Worm (Caenorhabditis elegans): ENCODE measurements around the gene sdz-35.

Gene sdz-35

ce11 chrII:3230422-3230821 is 21.8 kb upstream of the sdz-35 start, which contains the start of gene srh-297:
Gene srh-297 (minus strand): TSS chrII:3230522.
- no peak for TF ChIP-seq nhr-237 (tag; optimal IDR thresholded peaks at IDR 0.05)
- TF ChIP-seq ham-2 (GFP tag; optimal IDR thresholded peaks at IDR 0.05), result no peak

- no peak for TF ChIP-seq nhr-28 (tag; optimal IDR thresholded peaks at IDR 0.05)
- no peak for TF ChIP-seq unc-120 (tag; optimal IDR thresholded peaks at IDR 0.05; ENCODE audit: poor library complexity, severe bottlenecking)
- no peak for TF ChIP-seq nhr-76 (tag; optimal IDR thresholded peaks at IDR 0.05)
- TF ChIP-seq unc-39 (tag; optimal IDR thresholded peaks at IDR 0.05), result no peak
- no peak for TF ChIP-seq flh-1 (GFP tag; optimal IDR thresholded peaks at IDR 0.05)
- TF ChIP-seq sem-2 (GFP tag; optimal IDR thresholded peaks at IDR 0.05), result no peak
- TF ChIP-seq unc-62 (GFP tag; optimal IDR thresholded peaks at IDR 0.05), result no peak
- TF ChIP-seq ceh-39 (tag; optimal IDR thresholded peaks at IDR 0.05), result no peak
- TF ChIP-seq nhr-237 (tag; optimal IDR thresholded peaks at IDR 0.05), result no peak
- no peak for TF ChIP-seq ztf-11 (tag; optimal IDR thresholded peaks at IDR 0.05)
Observed at ce11 chrII:3225780-3226179, 17.2 kb upstream of the sdz-35 start, which contains the start of gene ZC239.17. Gene ZC239.17 (minus strand): TSS chrII:3225880.

ce11 chrII:3225200-3225599 is 16.6 kb upstream of the sdz-35 start, which contains the start of gene ZC239.16:
Gene ZC239.16 (minus strand): TSS chrII:3225319.
- TF ChIP-seq cnd-1 (tag; optimal IDR thresholded peaks at IDR 0.05) (no peak), unc-39 (tag; optimal IDR thresholded peaks at IDR 0.05) (no peak), sem-2 (GFP tag; optimal IDR thresholded peaks at IDR 0.05) (no peak), unc-62 (GFP tag; optimal IDR thresholded peaks at IDR 0.05) (no peak), ceh-83 (GFP tag; optimal IDR thresholded peaks at IDR 0.05) (no peak), M03D4.4 (tag; optimal IDR thresholded peaks at IDR 0.05) (no peak), ceh-39 (tag; optimal IDR thresholded peaks at IDR 0.05) (no peak), mls-2 (tag; optimal IDR thresholded peaks at IDR 0.05) (no peak), lin-32 (GFP tag; optimal IDR thresholded peaks at IDR 0.05) (no peak), nhr-237 (tag; optimal IDR thresholded peaks at IDR 0.05) (no peak)

- no peak for TF ChIP-seq elt-3 (tag; optimal IDR thresholded peaks at IDR 0.05)
- TF ChIP-seq nhr-2 (tag; optimal IDR thresholded peaks at IDR 0.05), result no peak
- TF ChIP-seq mep-1 (tag; optimal IDR thresholded peaks at IDR 0.05), result no peak
- no peak for TF ChIP-seq flh-1 (GFP tag; optimal IDR thresholded peaks at IDR 0.05)
- no peak for TF ChIP-seq blmp-1 (tag; optimal IDR thresholded peaks at IDR 0.05)
- no peak for TF ChIP-seq unc-39 (tag; optimal IDR thresholded peaks at IDR 0.05)
- TF ChIP-seq cnd-1 (tag; optimal IDR thresholded peaks at IDR 0.05), result no peak
- no peak for TF ChIP-seq ces-1 (GFP tag; optimal IDR thresholded peaks at IDR 0.05)
- no peak for TF ChIP-seq unc-62 (GFP tag; optimal IDR thresholded peaks at IDR 0.05)
- no peak for TF ChIP-seq ceh-43 (GFP tag; optimal IDR thresholded peaks at IDR 0.05)
- no peak for TF ChIP-seq elt-1 (tag; optimal IDR thresholded peaks at IDR 0.05; ENCODE audit: borderline replicate concordance, insufficient read depth)
- no peak for TF ChIP-seq ceh-39 (tag; optimal IDR thresholded peaks at IDR 0.05)
- no peak for TF ChIP-seq unc-120 (tag; optimal IDR thresholded peaks at IDR 0.05; ENCODE audit: poor library complexity, severe bottlenecking)
- TF ChIP-seq M03D4.4 (tag; optimal IDR thresholded peaks at IDR 0.05), result no peak
- no peak for TF ChIP-seq drap-1 (GFP tag; optimal IDR thresholded peaks at IDR 0.05)
- no peak for TF ChIP-seq sptf-1 (tag; optimal IDR thresholded peaks at IDR 0.05)
- no peak for TF ChIP-seq lsy-2 (tag; optimal IDR thresholded peaks at IDR 0.05)
- no peak for TF ChIP-seq sem-2 (GFP tag; optimal IDR thresholded peaks at IDR 0.05)
- no peak for TF ChIP-seq nhr-237 (tag; optimal IDR thresholded peaks at IDR 0.05)
Observed at ce11 chrII:3224631-3225030, 16.1 kb upstream of the sdz-35 start, which contains the start of gene ZC239.15. Gene ZC239.15 (minus strand): TSS chrII:3224731.

ce11 chrII:3222686-3223085 is 14.1 kb upstream of the sdz-35 start, which contains the start of gene ZC239.13:
Gene ZC239.13 (minus strand): TSS chrII:3222839.
- TF ChIP-seq unc-62 (GFP tag; optimal IDR thresholded peaks at IDR 0.05), result no peak
- TF ChIP-seq unc-120 (tag; optimal IDR thresholded peaks at IDR 0.05; ENCODE audit: poor library complexity, severe bottlenecking), result no peak
- TF ChIP-seq nhr-28 (tag; optimal IDR thresholded peaks at IDR 0.05), result no peak
- TF ChIP-seq lsy-2 (tag; optimal IDR thresholded peaks at IDR 0.05), result no peak
- TF ChIP-seq M03D4.4 (tag; optimal IDR thresholded peaks at IDR 0.05), result no peak
- TF ChIP-seq drap-1 (GFP tag; optimal IDR thresholded peaks at IDR 0.05), result no peak
- TF ChIP-seq flh-1 (GFP tag; optimal IDR thresholded peaks at IDR 0.05), result no peak
- TF ChIP-seq mab-5 (tag; optimal IDR thresholded peaks at IDR 0.05), result no peak
- TF ChIP-seq nhr-237 (tag; optimal IDR thresholded peaks at IDR 0.05), result no peak
- TF ChIP-seq ceh-43 (GFP tag; optimal IDR thresholded peaks at IDR 0.05), result no peak
- TF ChIP-seq elt-1 (tag; optimal IDR thresholded peaks at IDR 0.05; ENCODE audit: borderline replicate concordance, insufficient read depth), result no peak
- no peak for TF ChIP-seq sem-2 (GFP tag; optimal IDR thresholded peaks at IDR 0.05)
- no peak for TF ChIP-seq sptf-1 (tag; optimal IDR thresholded peaks at IDR 0.05)
- no peak for TF ChIP-seq mls-2 (tag; optimal IDR thresholded peaks at IDR 0.05)
- no peak for TF ChIP-seq mep-1 (tag; optimal IDR thresholded peaks at IDR 0.05)
- no peak for TF ChIP-seq ztf-11 (tag; optimal IDR thresholded peaks at IDR 0.05)

- no peak for TF ChIP-seq unc-39 (tag; optimal IDR thresholded peaks at IDR 0.05)
- no peak for TF ChIP-seq mep-1 (tag; optimal IDR thresholded peaks at IDR 0.05)
- TF ChIP-seq tbx-8 (GFP tag; optimal IDR thresholded peaks at IDR 0.05), result no peak
Observed at ce11 chrII:3221730-3222129, 13.2 kb upstream of the sdz-35 start, which contains the start of gene ZC239.14. Gene ZC239.14 (minus strand): TSS chrII:3222034.
